Fruit fly (Drosophila melanogaster) whole organism, embryonic: ENCODE measurements around the gene Ppat-Dpck.

Source experiments
- Abd-B ChIP-seq: fragments of 200-800 bp; sonication (Bioruptor generic); optimal IDR thresholded peaks from 2 replicates; lab custom pipeline; 2018; ENCODE audit warnings: missing biosample characterization, mild to moderate bottlenecking, missing genetic modification characterization, moderate library complexity
- Adf1 ChIP-seq: fragments of 200-800 bp; sonication (Bioruptor generic); IDR thresholded peaks from 2 replicates; pipeline ENCODE4 v1.3.6; 2022; ENCODE audit warnings: missing biosample characterization, missing genetic modification characterization
- B-H2 ChIP-seq: fragments of 200-800 bp; sonication (Bioruptor generic); optimal IDR thresholded peaks from 2 replicates; lab custom pipeline; 2018; ENCODE audit warnings: missing biosample characterization, mild to moderate bottlenecking, missing genetic modification characterization
- CG10543 ChIP-seq: fragments of 200-800 bp; sonication (Bioruptor generic); optimal IDR thresholded peaks from 3 replicates; lab custom pipeline; 2017; ENCODE audit warnings: missing biosample characterization, mild to moderate bottlenecking, missing genetic modification characterization, moderate library complexity
- CG1233 ChIP-seq: fragments of 200-800 bp; sonication (Bioruptor generic); optimal IDR thresholded peaks from 4 replicates; lab custom pipeline; 2018; ENCODE audit warnings: missing biosample characterization, mild to moderate bottlenecking, missing genetic modification characterization
- CG12659 ChIP-seq: fragments of 200-800 bp; sonication (Bioruptor generic); optimal IDR thresholded peaks from 3 replicates; lab custom pipeline; 2017; ENCODE audit warnings: mild to moderate bottlenecking, missing biosample characterization, missing genetic modification reagents, missing genetic modification characterization
- CG13296 ChIP-seq: fragments of 200-800 bp; sonication (Bioruptor generic); optimal IDR thresholded peaks from 3 replicates; lab custom pipeline; 2018; ENCODE audit warnings: missing biosample characterization, mild to moderate bottlenecking, missing genetic modification characterization
- CG30020 ChIP-seq: fragments of 200-800 bp; optimal IDR thresholded peaks from 2 replicates; lab custom pipeline; 2019; ENCODE audit warnings: missing biosample characterization, mild to moderate bottlenecking, missing genetic modification characterization, moderate library complexity
- CG32772 ChIP-seq: fragments of 200-800 bp; sonication (Bioruptor generic); IDR thresholded peaks from 2 replicates; pipeline ENCODE4 v1.3.6; 2022; ENCODE audit warnings: missing biosample characterization, missing genetic modification characterization
- CG3726 ChIP-seq: fragments of 200-800 bp; sonication (Bioruptor generic); IDR thresholded peaks from 3 replicates; pipeline ENCODE4, ENCODE4 v1.3.6; 2022; ENCODE audit warnings: missing biosample characterization, missing genetic modification characterization
- CG3838 ChIP-seq: fragments of 200-800 bp; sonication (Bioruptor generic); optimal IDR thresholded peaks from 3 replicates; lab custom pipeline; 2016; ENCODE audit warnings: missing biosample characterization, missing genetic modification characterization
- CG4617 ChIP-seq: fragments of 200-800 bp; sonication (Bioruptor generic); optimal IDR thresholded peaks from 3 replicates; lab custom pipeline; 2016; ENCODE audit warnings: missing biosample characterization, missing genetic modification characterization, borderline replicate concordance
- CG4820 ChIP-seq: fragments of 200-800 bp; sonication (Bioruptor generic); optimal IDR thresholded peaks from 3 replicates; lab custom pipeline; 2016; ENCODE audit warnings: missing biosample characterization, missing genetic modification characterization
- CG6654 ChIP-seq: fragments of 200-800 bp; sonication (Bioruptor generic); optimal IDR thresholded peaks from 2 replicates; lab custom pipeline; 2017; ENCODE audit warnings: missing biosample characterization, mild to moderate bottlenecking, missing genetic modification characterization
- CG7556 ChIP-seq: fragments of 200-800 bp; sonication (Bioruptor generic); optimal IDR thresholded peaks from 2 replicates; lab custom pipeline; 2017; ENCODE audit warnings: missing biosample characterization, mild to moderate bottlenecking, missing genetic modification characterization
- Doc3 ChIP-seq: fragments of 200-800 bp; sonication (Bioruptor generic); IDR thresholded peaks from 3 replicates; pipeline ENCODE4 v1.3.6; 2022; ENCODE audit warnings: missing biosample characterization, missing genetic modification characterization; ENCODE audit not compliant: partially characterized antibody
- Drgx ChIP-seq: fragments of 200-800 bp; sonication (Bioruptor generic); IDR thresholded peaks from 2 replicates; pipeline ENCODE4 v1.3.6; 2022; ENCODE audit warnings: missing biosample characterization, missing genetic modification characterization
- E2f1 ChIP-seq: fragments of 200-800 bp; sonication (Bioruptor generic); IDR thresholded peaks from 2 replicates; pipeline ENCODE4 v1.3.6; 2022; ENCODE audit warnings: missing biosample characterization, missing genetic modification characterization
- Ets65A ChIP-seq: fragments of 200-800 bp; sonication (Bioruptor generic); peaks from one replicate; lab custom pipeline; 2016; ENCODE audit warnings: missing biosample characterization, missing genetic modification characterization
- HLHmδ ChIP-seq: fragments of 200-800 bp; sonication (Bioruptor generic); optimal IDR thresholded peaks from 2 replicates; lab custom pipeline; 2018; ENCODE audit warnings: missing biosample characterization, mild to moderate bottlenecking, missing genetic modification characterization, moderate library complexity
- MBD-R2 ChIP-seq: fragments of 200-800 bp; sonication (Bioruptor generic); IDR thresholded peaks from 2 replicates; pipeline ENCODE4 v1.3.6; 2022; ENCODE audit warnings: missing biosample characterization, missing genetic modification characterization
- Opbp ChIP-seq: fragments of 200-800 bp; sonication (Bioruptor generic); IDR thresholded peaks from 3 replicates; pipeline ENCODE4 v1.3.6; 2022; ENCODE audit warnings: missing biosample characterization, missing genetic modification characterization; ENCODE audit not compliant: partially characterized antibody
- Pdp1 ChIP-seq, 2 experiments: fragments of 200-800 bp; sonication (Bioruptor generic); optimal IDR thresholded peaks; 3 replicates each; lab custom pipeline; 2016; ENCODE audit warnings: missing biosample characterization in 2 of 2, missing genetic modification characterization in 2 of 2, mild to moderate bottlenecking in 1 of 2, moderate library complexity in 1 of 2
- Sin3A ChIP-seq: fragments of >200 bp; optimal IDR thresholded peaks from 2 replicates; lab custom pipeline; 2018
- YL-1 ChIP-seq: fragments of 200-800 bp; sonication (Bioruptor generic); optimal IDR thresholded peaks from 3 replicates; lab custom pipeline; 2017; ENCODE audit warnings: missing biosample characterization, mild to moderate bottlenecking, missing genetic modification characterization
- ac ChIP-seq: fragments of 200-800 bp; sonication (Bioruptor generic); optimal IDR thresholded peaks from 3 replicates; lab custom pipeline; 2017; ENCODE audit warnings: missing biosample characterization, mild to moderate bottlenecking, missing genetic modification characterization
- bsh ChIP-seq, 2 experiments: fragments of 200-800 bp; sonication (Bioruptor generic); optimal IDR thresholded peaks; 2 replicates each; lab custom pipeline; 2017 to 2018; ENCODE audit warnings: mild to moderate bottlenecking in 2 of 2, missing biosample characterization in 2 of 2, missing genetic modification characterization in 2 of 2, moderate library complexity in 1 of 2
- cad ChIP-seq: fragments of >200 bp; optimal IDR thresholded peaks from 2 replicates; lab custom pipeline; 2017; ENCODE audit warnings: missing biosample characterization, missing genetic modification characterization
- cg ChIP-seq: fragments of 200-800 bp; sonication (Bioruptor generic); optimal IDR thresholded peaks from 3 replicates; lab custom pipeline; 2019; ENCODE audit warnings: missing biosample characterization, mild to moderate bottlenecking, missing genetic modification characterization, moderate library complexity
- chinmo ChIP-seq: fragments of 200-800 bp; sonication (Bioruptor generic); IDR thresholded peaks from 4 replicates; pipeline ENCODE4 v1.3.6; 2022; ENCODE audit warnings: missing biosample characterization, missing genetic modification characterization; ENCODE audit not compliant: partially characterized antibody
- ci ChIP-seq: fragments of 200-800 bp; sonication (Bioruptor generic); IDR thresholded peaks from 3 replicates; pipeline ENCODE4 v1.3.6; 2022; ENCODE audit warnings: missing biosample characterization, missing genetic modification characterization
- croc ChIP-seq: fragments of 200-800 bp; sonication (Bioruptor generic); conservative IDR thresholded peaks from 3 replicates; pipeline ENCODE4 v1.3.6; 2022; ENCODE audit warnings: missing biosample characterization, missing genetic modification characterization
- cwo ChIP-seq: fragments of 200-800 bp; sonication (Bioruptor generic); optimal IDR thresholded peaks from 3 replicates; lab custom pipeline; 2017; ENCODE audit warnings: missing biosample characterization, missing genetic modification characterization, mild to moderate bottlenecking, moderate library complexity, missing genetic modification reagents
- dm ChIP-seq: fragments of 200-800 bp; sonication (Bioruptor generic); optimal IDR thresholded peaks from 3 replicates; lab custom pipeline; 2016; ENCODE audit warnings: missing biosample characterization, missing genetic modification characterization
- hbn ChIP-seq: fragments of 200-800 bp; sonication (Bioruptor generic); IDR thresholded peaks from 2 replicates; pipeline ENCODE4 v1.3.6; 2022; ENCODE audit warnings: missing biosample characterization, missing genetic modification characterization; ENCODE audit not compliant: partially characterized antibody
- inv ChIP-seq: fragments of 200-800 bp; sonication (Bioruptor generic); IDR thresholded peaks from 2 replicates; pipeline ENCODE4 v1.3.6; 2022; ENCODE audit warnings: missing biosample characterization, missing genetic modification characterization; ENCODE audit not compliant: partially characterized antibody
- kah ChIP-seq: fragments of 200-800 bp; sonication (Bioruptor generic); optimal IDR thresholded peaks from 2 replicates; lab custom pipeline; 2018; ENCODE audit warnings: missing biosample characterization, mild to moderate bottlenecking, missing genetic modification characterization
- luna ChIP-seq: fragments of 200-800 bp; sonication (Bioruptor generic); optimal IDR thresholded peaks from 2 replicates; lab custom pipeline; 2016; ENCODE audit warnings: missing biosample characterization, missing genetic modification characterization
- mld ChIP-seq: fragments of 200-800 bp; sonication (Bioruptor generic); IDR thresholded peaks from 3 replicates; pipeline ENCODE4 v1.3.6; 2022; ENCODE audit warnings: missing biosample characterization, missing genetic modification characterization; ENCODE audit not compliant: partially characterized antibody
- nerfin-1 ChIP-seq: fragments of 200-800 bp; sonication (Bioruptor generic); optimal IDR thresholded peaks from 3 replicates; lab custom pipeline; 2019; ENCODE audit warnings: missing biosample characterization, mild to moderate bottlenecking, missing genetic modification characterization, moderate library complexity
- nom ChIP-seq: fragments of 200-800 bp; sonication (Bioruptor generic); optimal IDR thresholded peaks from 2 replicates; lab custom pipeline; 2017; ENCODE audit warnings: missing biosample characterization, missing genetic modification characterization, mild to moderate bottlenecking, moderate library complexity, missing genetic modification reagents
- pita ChIP-seq: fragments of 200-800 bp; sonication (Bioruptor generic); optimal IDR thresholded peaks from 2 replicates; lab custom pipeline; 2017; ENCODE audit warnings: missing biosample characterization, mild to moderate bottlenecking, missing genetic modification characterization
- ranshi ChIP-seq: fragments of 200-800 bp; sonication (Bioruptor generic); IDR thresholded peaks from 2 replicates; pipeline ENCODE4 v1.3.6; 2022; ENCODE audit warnings: missing biosample characterization, missing genetic modification characterization
- schlank ChIP-seq: fragments of 200-800 bp; sonication (Bioruptor generic); optimal IDR thresholded peaks from 2 replicates; lab custom pipeline; 2018; ENCODE audit warnings: missing biosample characterization, mild to moderate bottlenecking, missing genetic modification characterization
- tgo ChIP-seq: fragments of 200-800 bp; sonication (Bioruptor generic); IDR thresholded peaks from 3 replicates; pipeline ENCODE4 v1.3.6; 2022; ENCODE audit warnings: missing biosample characterization, missing genetic modification characterization
- wdn ChIP-seq: fragments of 200-800 bp; sonication (Bioruptor generic); IDR thresholded peaks from 2 replicates; pipeline ENCODE4 v1.3.6; 2022; ENCODE audit warnings: missing biosample characterization, missing genetic modification characterization
- zf30C ChIP-seq: fragments of 200-800 bp; sonication (Bioruptor generic); optimal IDR thresholded peaks from 3 replicates; lab custom pipeline; 2018; ENCODE audit warnings: missing biosample characterization, mild to moderate bottlenecking, missing genetic modification characterization

Ppat-Dpck gene

DNA sequence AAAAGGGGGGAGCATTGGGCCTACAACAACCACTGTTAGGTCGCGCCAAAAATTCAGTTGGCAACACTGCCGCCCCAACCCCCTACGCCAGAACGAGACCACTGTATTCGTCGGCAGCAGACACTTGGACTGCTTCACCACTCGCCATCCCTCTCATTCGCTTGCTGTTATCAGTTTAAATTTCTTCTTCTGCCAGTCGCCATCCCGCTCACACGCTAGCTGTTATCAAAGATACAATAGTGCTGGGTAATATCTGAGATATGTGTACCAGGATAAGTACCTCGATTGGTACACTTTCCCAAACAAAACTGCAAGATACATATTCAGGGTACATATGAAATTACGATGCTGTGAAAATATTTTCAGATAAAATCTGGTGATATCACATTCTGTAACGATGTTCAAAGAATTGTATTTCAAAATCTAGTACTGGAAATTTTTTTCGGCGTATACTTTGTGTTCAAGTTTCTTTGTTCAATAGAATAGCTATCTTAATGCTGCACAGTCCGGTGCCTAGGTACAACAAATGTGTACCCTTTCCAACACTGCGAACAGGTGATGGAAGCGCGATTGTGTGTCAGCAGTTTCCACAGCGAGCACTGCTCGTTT lies 2.3 kb upstream of the Ppat-Dpck start (continued):
- TF ChIP-seq CG3838 (no peak), croc (GFP tag; lab: Robert Waterston, UW) (peak; percentile 48), ci (peak; percentile 60; the same call in 2 of the 3 replicates), kah (peak; percentile 51), inv (no peak), wdn (GFP tag; lab: Robert Waterston, UW) (peak; percentile 60), CG30020 (peak; percentile 73), ac (peak; percentile 55), Opbp (GFP tag; lab: Robert Waterston, UW) (peak; percentile 48; the same call in 2 of the 3 replicates), CG13296 (GFP tag; lab: Kevin White, UChicago) (peak; percentile 88), ranshi (peak; percentile 56; the same call in 1 of the 2 replicates), CG3726 (0 out of 3 replicates have a peak, but pooled peaks have one; percentile 28)

DNA sequence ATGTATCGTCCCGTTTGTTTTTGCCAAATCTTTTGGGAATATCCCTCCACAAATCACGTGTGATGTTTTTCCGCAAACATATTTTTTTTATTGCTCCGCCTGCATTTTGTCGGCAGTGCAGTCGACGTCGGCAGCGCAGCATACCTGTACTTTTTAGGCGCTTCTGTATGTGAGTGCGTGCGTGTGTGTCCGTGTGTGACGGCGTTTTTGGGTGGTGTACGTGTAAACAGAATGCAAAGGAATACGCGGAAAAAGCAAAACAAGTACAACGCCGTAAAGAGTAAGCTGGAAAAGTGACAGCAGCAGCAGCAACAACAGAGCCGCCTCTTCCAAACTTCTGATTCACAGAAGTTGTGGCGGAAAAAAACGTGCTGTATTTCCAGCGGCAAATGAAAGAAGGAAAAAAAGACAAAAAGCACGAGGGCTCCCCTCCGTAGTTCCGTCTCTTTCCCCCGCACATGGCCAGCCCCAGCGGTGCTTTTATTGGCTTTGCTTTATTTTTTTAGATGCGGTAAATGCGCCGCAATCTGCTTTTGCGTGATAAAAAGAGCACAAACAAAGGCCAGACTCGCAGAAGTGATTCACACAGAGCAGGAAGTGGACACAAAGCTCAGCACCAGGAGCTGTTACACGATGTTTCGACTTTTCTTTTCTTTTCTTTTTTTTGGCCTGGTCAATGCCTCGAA lies 1.7 kb upstream of the Ppat-Dpck start:
- TF ChIP-seq cad (peak; percentile 45), CG32772 (GFP tag; lab: Robert Waterston, UW) (0 out of 2 replicates have a peak, but pooled peaks have one; percentile 11), chinmo (GFP tag; lab: Robert Waterston, UW) (0 out of 4 replicates have a peak, but pooled peaks have one; percentile 55), CG10543 (GFP tag; lab: Kevin White, UChicago) (peak; percentile 11), bsh (GFP tag; optimal IDR thresholded peaks at IDR 0.05; lab: Kevin White, UChicago) (peak in 1 of 2 experiments; percentile 83), Adf1 (GFP tag; lab: Robert Waterston, UW) (peak; percentile 76), cwo (GFP tag; lab: Kevin White, UChicago) (peak; percentile 87), tgo (GFP tag; lab: Robert Waterston, UW) (no peak), schlank (tag; lab: Kevin White, UChicago) (no peak), nom (GFP tag; lab: Kevin White, UChicago) (peak; percentile 97), Abd-B (GFP tag; lab: Kevin White, UChicago) (peak; percentile 4), nerfin-1 (tag; lab: Kevin White, UChicago) (peak; percentile 67), dm (peak; percentile 27), cg (GFP tag; lab: Kevin White, UChicago) (peak; percentile 81), Drgx (peak; percentile 7), CG7556 (no peak), YL-1 (GFP tag; lab: Kevin White, UChicago) (peak; percentile 58), Sin3A (lab: Kevin White, UChicago) (peak; percentile 14), Doc3 (GFP tag; lab: Robert Waterston, UW) (no peak)

DNA sequence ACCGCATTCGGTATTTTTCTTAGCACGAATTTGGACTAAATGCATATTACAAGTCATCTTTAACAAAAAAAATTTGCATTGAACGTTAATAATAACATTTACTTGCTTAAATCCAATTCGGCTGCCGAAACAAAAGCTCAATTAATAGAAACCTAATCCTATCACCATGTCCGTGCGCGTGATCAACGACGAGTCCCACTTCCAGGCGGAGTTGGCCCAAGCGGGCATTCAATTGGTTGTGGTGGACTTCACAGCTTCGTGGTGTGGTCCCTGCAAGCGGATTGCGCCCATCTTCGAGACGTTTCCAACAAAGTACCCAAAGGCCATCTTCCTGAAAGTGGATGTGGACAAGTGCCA lies 2.8 kb downstream of the Ppat-Dpck start, which contains the start of gene Txl:
TSS of gene Txl (plus strand) at position 3 of the 357 bp plus-strand sequence.
- no peak for TF ChIP-seq zf30C
- TF ChIP-seq MBD-R2 (GFP tag; lab: Robert Waterston, UW) = 0 out of 2 replicates have a peak, but pooled peaks have one; percentile 3
- peak; percentile 15 for TF ChIP-seq CG4617 (GFP tag; lab: Kevin White, UChicago)
- TF ChIP-seq Ets65A = no peak
- peak; percentile 21 for TF ChIP-seq CG12659 (GFP tag; lab: Kevin White, UChicago)
- TF ChIP-seq CG4820 (GFP tag; lab: Kevin White, UChicago) = no peak
- 0 out of 3 replicates have a peak, but pooled peaks have one; percentile 42 for TF ChIP-seq mld (GFP tag; lab: Robert Waterston, UW)
- TF ChIP-seq E2f1 = no peak
- no peak for TF ChIP-seq B-H2 (GFP tag; lab: Kevin White, UChicago)
- TF ChIP-seq hbn = 0 out of 2 replicates have a peak, but pooled peaks have one; percentile 9
- no peak for TF ChIP-seq pita
- no peak for TF ChIP-seq HLHmδ (GFP tag; lab: Kevin White, UChicago)
- TF ChIP-seq CG1233 (GFP tag; lab: Kevin White, UChicago) = no peak
- no peak for TF ChIP-seq luna (GFP tag; lab: Kevin White, UChicago)
- no peak for TF ChIP-seq Pdp1 (GFP tag; optimal IDR thresholded peaks at IDR 0.05; lab: Kevin White, UChicago)
- no peak for TF ChIP-seq CG6654 (GFP tag; lab: Kevin White, UChicago)
